Worm (Caenorhabditis elegans) whole organism, L3 larva: ENCODE measurements around the gene Y59H11AM.4.

Experiments
- R02D3.7 ChIP-seq: fragments of 150-350 bp; optimal IDR thresholded peaks from 2 replicates; lab custom pipeline; 2014; ENCODE audit warnings: missing biosample characterization, missing genetic modification characterization
- ama-1 ChIP-seq: fragments of 150-350 bp; optimal IDR thresholded peaks from 2 replicates; lab custom pipeline; 2018
- ceh-16 ChIP-seq: sonication (generic microtip); optimal IDR thresholded peaks from 2 replicates; lab custom pipeline; 2017; ENCODE audit warnings: missing biosample characterization, missing genetic modification characterization
- ceh-28 ChIP-seq: fragments of 150-350 bp; optimal IDR thresholded peaks from 2 replicates; lab custom pipeline; 2014; ENCODE audit warnings: missing biosample characterization, missing genetic modification reagents, missing genetic modification characterization
- ceh-82 ChIP-seq: fragments of 150-350 bp; optimal IDR thresholded peaks from 2 replicates; lab custom pipeline; 2014; ENCODE audit warnings: missing biosample characterization, missing genetic modification characterization
- daf-12 ChIP-seq: fragments of 150-350 bp; optimal IDR thresholded peaks from 2 replicates; lab custom pipeline; 2014; ENCODE audit warnings: missing biosample characterization, missing genetic modification reagents, missing genetic modification characterization
- egl-27 ChIP-seq: sonication (generic microtip); optimal IDR thresholded peaks from 4 replicates; lab custom pipeline; 2017; ENCODE audit warnings: missing biosample characterization, missing genetic modification reagents, missing genetic modification characterization
- elt-1 ChIP-seq: fragments of 150-350 bp; optimal IDR thresholded peaks from 2 replicates; lab custom pipeline; 2014; ENCODE audit warnings: missing biosample characterization, missing genetic modification characterization
- elt-2 ChIP-seq: sonication (generic microtip); optimal IDR thresholded peaks from 2 replicates; lab custom pipeline; 2016; ENCODE audit warnings: missing genetic modification reagents, mild to moderate bottlenecking, missing genetic modification characterization, missing compliant biosample characterization
- eor-1 ChIP-seq, 2 experiments: fragments of 150-350 bp; optimal IDR thresholded peaks; 2 replicates each; lab custom pipeline; 2014 to 2018; ENCODE audit warnings: missing biosample characterization in 2 of 2, missing genetic modification characterization in 2 of 2
- fkh-10 ChIP-seq: sonication (generic microtip); optimal IDR thresholded peaks from 2 replicates; lab custom pipeline; 2017; ENCODE audit warnings: missing biosample characterization, missing genetic modification reagents, missing genetic modification characterization
- jun-1 ChIP-seq: fragments of 150-350 bp; optimal IDR thresholded peaks from 2 replicates; lab custom pipeline; 2014; ENCODE audit warnings: missing biosample characterization, missing genetic modification reagents, missing genetic modification characterization
- lin-39 ChIP-seq: fragments of 150-350 bp; optimal IDR thresholded peaks from 2 replicates; lab custom pipeline; 2018; ENCODE audit warnings: missing biosample characterization, missing genetic modification reagents, missing genetic modification characterization
- lsy-12 ChIP-seq: sonication (generic microtip); optimal IDR thresholded peaks from 2 replicates; lab custom pipeline; 2016; ENCODE audit warnings: mild to moderate bottlenecking, missing genetic modification characterization, missing compliant biosample characterization
- mdl-1 ChIP-seq: fragments of 150-350 bp; optimal IDR thresholded peaks from 2 replicates; lab custom pipeline; 2014; ENCODE audit warnings: missing biosample characterization, missing genetic modification characterization
- mml-1 ChIP-seq: fragments of 150-350 bp; sonication (generic microtip); optimal IDR thresholded peaks from 3 replicates; lab custom pipeline; 2014; ENCODE audit warnings: missing biosample characterization, missing genetic modification characterization
- nfya-1 ChIP-seq: sonication (generic microtip); optimal IDR thresholded peaks from 2 replicates; lab custom pipeline; 2017; ENCODE audit warnings: missing genetic modification characterization, mild to moderate bottlenecking, missing compliant biosample characterization, antibody characterized with exemption, moderate library complexity; ENCODE audit not compliant: insufficient read depth
- nhr-11 ChIP-seq: fragments of 150-350 bp; optimal IDR thresholded peaks from 2 replicates; lab custom pipeline; 2014; ENCODE audit warnings: missing biosample characterization, missing genetic modification characterization
- nhr-12 ChIP-seq: fragments of 150-350 bp; optimal IDR thresholded peaks from 2 replicates; lab custom pipeline; 2014; ENCODE audit warnings: missing biosample characterization, missing genetic modification characterization
- nhr-23 ChIP-seq: fragments of 150-350 bp; optimal IDR thresholded peaks from 2 replicates; lab custom pipeline; 2014; ENCODE audit warnings: missing biosample characterization, missing genetic modification reagents, missing genetic modification characterization
- nhr-237 ChIP-seq: fragments of 150-350 bp; optimal IDR thresholded peaks from 2 replicates; lab custom pipeline; 2014; ENCODE audit warnings: missing biosample characterization, missing genetic modification characterization
- nhr-25 ChIP-seq: sonication (generic microtip); optimal IDR thresholded peaks from 2 replicates; lab custom pipeline; 2017; ENCODE audit warnings: missing biosample characterization, missing genetic modification characterization
- nhr-43 ChIP-seq: sonication (generic microtip); optimal IDR thresholded peaks from 2 replicates; lab custom pipeline; 2016; ENCODE audit warnings: mild to moderate bottlenecking, missing genetic modification characterization, missing compliant biosample characterization; ENCODE audit not compliant: poor library complexity, severe bottlenecking
- nhr-67 ChIP-seq: fragments of 150-350 bp; optimal IDR thresholded peaks from 2 replicates; lab custom pipeline; 2014; ENCODE audit warnings: missing biosample characterization, missing genetic modification characterization
- nhr-76 ChIP-seq: fragments of 150-350 bp; sonication (generic microtip); optimal IDR thresholded peaks from 5 replicates; lab custom pipeline; 2014; ENCODE audit warnings: missing biosample characterization, missing genetic modification characterization
- pha-4 ChIP-seq: fragments of 150-350 bp; optimal IDR thresholded peaks from 2 replicates; lab custom pipeline; 2014; ENCODE audit warnings: missing biosample characterization, missing genetic modification reagents, missing genetic modification characterization
- pqm-1 ChIP-seq: fragments of 150-350 bp; optimal IDR thresholded peaks from 2 replicates; lab custom pipeline; 2017; ENCODE audit warnings: missing biosample characterization, missing genetic modification characterization, inconsistent platforms
- skn-1 ChIP-seq: fragments of 150-350 bp; optimal IDR thresholded peaks from 2 replicates; lab custom pipeline; 2014; ENCODE audit warnings: missing biosample characterization, missing genetic modification characterization
- tbx-2 ChIP-seq: sonication (generic microtip); optimal IDR thresholded peaks from 2 replicates; lab custom pipeline; 2016; ENCODE audit warnings: mild to moderate bottlenecking, missing genetic modification characterization, missing compliant biosample characterization
- unc-39 ChIP-seq: sonication (generic microtip); optimal IDR thresholded peaks from 4 replicates; lab custom pipeline; 2017; ENCODE audit warnings: missing biosample characterization, missing genetic modification characterization
- unc-62 ChIP-seq: fragments of 150-350 bp; sonication (generic microtip); optimal IDR thresholded peaks from 4 replicates; lab custom pipeline; 2014; ENCODE audit warnings: missing biosample characterization, missing genetic modification reagents, missing genetic modification characterization
- ztf-4 ChIP-seq: fragments of 150-350 bp; optimal IDR thresholded peaks from 2 replicates; lab custom pipeline; 2014; ENCODE audit warnings: missing biosample characterization, missing genetic modification characterization

The Y59H11AM.4 gene

ce11 chrIV:8526579-8526978, 43.6 kb downstream of the Y59H11AM.4 start:
- TF ChIP-seq ztf-4 (no peak), unc-39 (no peak), nhr-23 (tag; lab: Kevin White, UChicago) (no peak), pha-4 (tag; lab: Kevin White, UChicago) (peak; percentile 17)
- TF ChIP-seq, all 47 proteins: peak for 1

DNA sequence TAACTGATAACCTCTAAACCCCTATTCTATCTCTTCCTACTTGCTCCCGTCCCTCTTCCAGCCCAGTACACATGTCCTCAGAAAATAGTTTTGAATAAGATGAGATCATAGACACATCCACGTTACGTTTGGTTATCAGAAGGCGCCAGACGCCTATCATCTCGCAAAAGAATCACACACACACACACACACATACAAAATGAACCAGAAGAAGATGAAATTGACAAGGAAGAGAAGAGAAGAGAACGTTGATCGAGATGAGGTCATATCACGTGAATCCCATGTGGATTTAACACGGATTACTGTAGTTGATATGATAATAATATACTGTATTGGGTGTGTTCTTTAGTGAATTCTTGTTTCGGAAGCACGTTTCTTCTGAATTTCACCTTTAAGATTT, 44.1 kb downstream of the Y59H11AM.4 start:
- TF ChIP-seq ceh-28 (tag; lab: Kevin White, UChicago) (peak; percentile 43), nhr-23 (tag; lab: Kevin White, UChicago) (peak; percentile 87), mdl-1 (tag; lab: Kevin White, UChicago) (no peak), skn-1 (no peak), nhr-76 (no peak), nhr-43 (tag; lab: Kevin White, UChicago) (peak; percentile 95), nhr-11 (tag; lab: Kevin White, UChicago) (peak; percentile 81), nhr-12 (no peak), nhr-237 (tag; lab: Kevin White, UChicago) (no peak), egl-27 (tag; lab: Kevin White, UChicago) (peak; percentile 3), fkh-10 (no peak), nfya-1 (peak; percentile 56), R02D3.7 (tag; lab: Kevin White, UChicago) (peak; percentile 41), jun-1 (tag; lab: Kevin White, UChicago) (no peak), nhr-25 (tag; lab: Kevin White, UChicago) (peak; percentile 47), elt-2 (peak; percentile 31), daf-12 (no peak), eor-1 (tag; optimal IDR thresholded peaks at IDR 0.05; lab: Kevin White, UChicago) (no peak), unc-62 (GFP tag; lab: Kevin White, UChicago) (peak; percentile 36), ceh-16 (tag; lab: Kevin White, UChicago) (no peak), unc-39 (no peak), mml-1 (tag; lab: Kevin White, UChicago) (peak; percentile 18), lsy-12 (tag; lab: Kevin White, UChicago) (no peak), tbx-2 (tag; lab: Kevin White, UChicago) (peak; percentile 45), lin-39 (tag; lab: Kevin White, UChicago) (no peak), pqm-1 (tag; lab: Kevin White, UChicago) (peak; percentile 0)

- no peak for TF ChIP-seq nhr-12
- TF ChIP-seq R02D3.7 (tag; lab: Kevin White, UChicago), result no peak
- TF ChIP-seq nhr-67 (tag; lab: Kevin White, UChicago), result no peak
- TF ChIP-seq elt-1 (tag; lab: Kevin White, UChicago), result no peak
- no peak for TF ChIP-seq nhr-43 (tag; lab: Kevin White, UChicago)
- TF ChIP-seq, all 47 proteins: peak for 0
Measured at ce11 chrIV:8523981-8524380, 46.2 kb downstream of the Y59H11AM.4 start.

DNA sequence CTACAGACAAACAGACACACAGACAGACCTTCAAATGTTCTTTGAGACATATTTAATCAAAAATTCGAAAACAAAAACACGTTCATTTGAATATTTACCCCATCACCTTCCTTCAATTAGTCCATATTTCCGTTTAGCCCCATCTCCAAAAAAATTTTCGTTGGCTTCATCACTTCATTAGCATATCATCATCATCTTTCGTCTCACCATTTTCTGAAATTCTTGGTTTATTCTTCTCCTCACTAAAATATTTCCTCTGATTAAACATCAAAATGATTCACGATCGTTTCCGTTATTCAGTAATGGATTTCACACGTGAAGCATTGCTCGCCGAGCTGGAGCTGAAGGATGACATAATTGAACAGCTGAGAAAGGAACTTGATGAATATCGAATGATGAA, 49.6 kb downstream of the Y59H11AM.4 start, which contains the start of gene pkg-2:
Gene pkg-2 (plus strand): TSS at position 301 of the 400 bp plus-strand sequence.
- TF ChIP-seq nhr-25 (tag; lab: Kevin White, UChicago), result no peak
- no peak for TF ChIP-seq lsy-12 (tag; lab: Kevin White, UChicago)
- TF ChIP-seq nhr-237 (tag; lab: Kevin White, UChicago), result no peak

- TF ChIP-seq ama-1 (lab: Kevin White, UChicago) (no peak), pha-4 (tag; lab: Kevin White, UChicago) (no peak), mdl-1 (tag; lab: Kevin White, UChicago) (no peak), tbx-2 (tag; lab: Kevin White, UChicago) (no peak), ceh-82 (tag; lab: Kevin White, UChicago) (no peak), mml-1 (tag; lab: Kevin White, UChicago) (no peak), unc-39 (no peak)
Measured at ce11 chrIV:8519949-8520348, 50.2 kb downstream of the Y59H11AM.4 start.
